Worm (Caenorhabditis elegans): ENCODE results near the gene R05D3.8.

- TF ChIP-seq fkh-10 (GFP tag; optimal IDR thresholded peaks at IDR 0.05): no peak
- TF ChIP-seq ceh-9 (tag; optimal IDR thresholded peaks at IDR 0.05): no peak
- no peak for TF ChIP-seq nhr-11 (tag; optimal IDR thresholded peaks at IDR 0.05)
- TF ChIP-seq dmd-4 (tag; optimal IDR thresholded peaks at IDR 0.05; ENCODE audit: borderline replicate concordance): no peak
- TF ChIP-seq sdc-2 (tag; optimal IDR thresholded peaks at IDR 0.05): no peak
- no peak for TF ChIP-seq T23F11.4 (GFP tag; optimal IDR thresholded peaks at IDR 0.05)
- no peak for TF ChIP-seq ceh-45 (GFP tag; IDR thresholded peaks at IDR 0.05)
- TF ChIP-seq K02D7.2 (tag; optimal IDR thresholded peaks at IDR 0.05): no peak
- no peak for TF ChIP-seq nfya-1 (tag; optimal IDR thresholded peaks at IDR 0.05)
- no peak for TF ChIP-seq F13H6.1 (tag; optimal IDR thresholded peaks at IDR 0.05)
- TF ChIP-seq K09A11.1 (tag; optimal IDR thresholded peaks at IDR 0.05; ENCODE audit: insufficient read depth): no peak
Measured at ce11 chrIII:8369172-8369571, 11.0 kb upstream of the R05D3.8 start.
